Fruit fly (Drosophila melanogaster): ENCODE results near the gene futsch.

DNA sequence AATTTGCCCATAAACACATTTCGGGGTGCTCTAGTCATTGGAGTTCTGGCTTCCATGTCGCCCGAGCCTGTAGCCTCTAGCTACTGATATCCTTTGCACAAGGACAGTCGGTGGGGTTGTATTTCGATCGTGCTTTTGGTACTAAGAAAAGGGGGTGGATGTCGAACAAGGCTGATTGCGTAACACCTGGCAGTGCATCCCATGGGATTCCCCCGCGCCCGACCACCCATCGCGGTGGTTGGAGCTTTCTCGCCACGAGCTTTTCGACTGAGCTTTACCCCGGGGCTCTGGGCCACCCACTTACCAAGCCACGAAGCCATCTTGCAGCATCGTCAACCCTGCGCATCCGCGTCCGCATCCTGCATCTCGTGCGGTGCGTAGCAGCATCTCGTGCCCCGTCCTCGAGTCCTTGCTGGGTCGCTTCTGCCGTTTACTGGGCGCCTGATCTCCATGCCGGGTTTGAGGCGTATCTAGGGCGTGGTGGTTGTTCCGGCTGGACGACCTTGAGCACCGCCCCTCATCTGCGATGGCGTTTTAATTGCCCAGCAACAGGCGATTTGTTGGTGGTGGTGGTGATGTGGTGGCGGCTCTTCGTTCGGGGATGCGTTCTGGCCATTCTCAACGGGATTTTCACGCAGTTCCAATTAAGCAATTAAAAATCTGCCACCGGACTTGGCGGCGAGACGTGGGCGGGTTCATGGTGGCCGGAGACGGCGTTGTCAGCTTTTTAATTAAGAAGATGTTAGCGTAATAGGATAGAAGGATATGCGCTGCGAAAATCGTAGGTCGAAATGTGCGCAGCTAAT, 11.0 kb upstream of the futsch start:
- TF ChIP-seq prd (optimal IDR thresholded peaks at IDR 0.05) (no peak), prd (GFP tag; IDR thresholded peaks at IDR 0.05) (no peak), CG4328 (GFP tag; optimal IDR thresholded peaks at IDR 0.05) (no peak), sens (GFP tag) (peak; percentile 25), CG17385 (GFP tag; optimal IDR thresholded peaks at IDR 0.05) (no peak), Scr (GFP tag; IDR thresholded peaks at IDR 0.05; ENCODE audit: partially characterized antibody) (no peak), wdn (GFP tag; IDR thresholded peaks at IDR 0.05) (no peak), gfzf (GFP tag; optimal IDR thresholded peaks at IDR 0.05) (no peak), CG11723 (GFP tag; optimal IDR thresholded peaks at IDR 0.05) (no peak), CG11093 (GFP tag; IDR thresholded peaks at IDR 0.05) (no peak), Antp (GFP tag; optimal IDR thresholded peaks at IDR 0.05) (no peak), Sox102F (GFP tag; optimal IDR thresholded peaks at IDR 0.05) (no peak), az2 (GFP tag; optimal IDR thresholded peaks at IDR 0.05) (no peak), CG9727 (GFP tag; optimal IDR thresholded peaks at IDR 0.05) (no peak)

All from whole organism, embryonic.